Worm (Caenorhabditis elegans): Measurements from ENCODE around the gene Y47D7A.17.

The Y47D7A.17 gene

ce11 chrV:4398884-4399283, 12.7 kb downstream of the Y47D7A.17 start:
- TF ChIP-seq ceh-83 (GFP tag; optimal IDR thresholded peaks at IDR 0.05) (no peak), M03D4.4 (tag; optimal IDR thresholded peaks at IDR 0.05) (no peak), elt-1 (tag; optimal IDR thresholded peaks at IDR 0.05; ENCODE audit: borderline replicate concordance, insufficient read depth) (no peak), elt-3 (tag; optimal IDR thresholded peaks at IDR 0.05) (no peak), ceh-43 (GFP tag; optimal IDR thresholded peaks at IDR 0.05) (no peak), ham-2 (GFP tag; optimal IDR thresholded peaks at IDR 0.05) (no peak), nhr-76 (tag; optimal IDR thresholded peaks at IDR 0.05) (no peak), drap-1 (GFP tag; optimal IDR thresholded peaks at IDR 0.05) (no peak), flh-1 (GFP tag; optimal IDR thresholded peaks at IDR 0.05) (no peak), zip-8 (tag; optimal IDR thresholded peaks at IDR 0.05) (no peak), ceh-39 (tag; optimal IDR thresholded peaks at IDR 0.05) (no peak), tbx-8 (GFP tag; optimal IDR thresholded peaks at IDR 0.05) (no peak)

- TF ChIP-seq elt-1 (tag; optimal IDR thresholded peaks at IDR 0.05; ENCODE audit: borderline replicate concordance, insufficient read depth) (no peak), unc-120 (tag; optimal IDR thresholded peaks at IDR 0.05; ENCODE audit: poor library complexity, severe bottlenecking) (no peak), mab-5 (tag; optimal IDR thresholded peaks at IDR 0.05) (no peak), lin-13 (tag; optimal IDR thresholded peaks at IDR 0.05) (no peak), snpc-4 (tag; optimal IDR thresholded peaks at IDR 0.05) (no peak), blmp-1 (tag; optimal IDR thresholded peaks at IDR 0.05) (no peak), sem-2 (GFP tag; optimal IDR thresholded peaks at IDR 0.05) (no peak), mep-1 (tag; optimal IDR thresholded peaks at IDR 0.05) (no peak), ceh-43 (GFP tag; optimal IDR thresholded peaks at IDR 0.05) (no peak), hlh-1 (tag; optimal IDR thresholded peaks at IDR 0.05) (no peak), tbx-8 (GFP tag; optimal IDR thresholded peaks at IDR 0.05) (no peak), ceh-83 (GFP tag; optimal IDR thresholded peaks at IDR 0.05) (no peak)
Observed at ce11 chrV:4398127-4398526, 13.5 kb downstream of the Y47D7A.17 start.

ce11 chrV:4396257-4396656, 15.4 kb downstream of the Y47D7A.17 start, which contains the start of gene F13A2.3:
Gene F13A2.3 (minus strand): TSS chrV:4396357.
- TF ChIP-seq tbx-8 (GFP tag; optimal IDR thresholded peaks at IDR 0.05) (no peak), bed-3 (GFP tag; optimal IDR thresholded peaks at IDR 0.05) (no peak), M03D4.4 (tag; optimal IDR thresholded peaks at IDR 0.05) (no peak), mls-2 (tag; optimal IDR thresholded peaks at IDR 0.05) (no peak), drap-1 (GFP tag; optimal IDR thresholded peaks at IDR 0.05) (no peak)

ce11 chrV:4387916-4388315, 23.7 kb downstream of the Y47D7A.17 start:
- no peak for TF ChIP-seq mls-2 (tag; optimal IDR thresholded peaks at IDR 0.05)
- no peak for TF ChIP-seq sem-2 (GFP tag; optimal IDR thresholded peaks at IDR 0.05)
- TF ChIP-seq lsy-2 (tag; optimal IDR thresholded peaks at IDR 0.05): peak; percentile 21

ce11 chrV:4387402-4387801, 24.2 kb downstream of the Y47D7A.17 start, which contains the start of gene F13A2.9:
Gene F13A2.9 (minus strand): TSS chrV:4387502.
- no peak for TF ChIP-seq zip-8 (tag; optimal IDR thresholded peaks at IDR 0.05)

ce11 chrV:4386173-4386572, 25.4 kb downstream of the Y47D7A.17 start, which contains the start of gene F13A2.10:
Gene F13A2.10 (minus strand): TSS chrV:4386273.
- TF ChIP-seq elt-3 (tag; optimal IDR thresholded peaks at IDR 0.05) (no peak), mab-5 (tag; optimal IDR thresholded peaks at IDR 0.05) (no peak), ceh-83 (GFP tag; optimal IDR thresholded peaks at IDR 0.05) (no peak), mep-1 (tag; optimal IDR thresholded peaks at IDR 0.05) (no peak), nhr-12 (tag; optimal IDR thresholded peaks at IDR 0.05) (no peak), cnd-1 (tag; optimal IDR thresholded peaks at IDR 0.05) (no peak), sptf-1 (tag; optimal IDR thresholded peaks at IDR 0.05) (no peak), blmp-1 (tag; optimal IDR thresholded peaks at IDR 0.05) (no peak), ces-1 (GFP tag; optimal IDR thresholded peaks at IDR 0.05) (no peak), nhr-28 (tag; optimal IDR thresholded peaks at IDR 0.05) (no peak), zip-8 (tag; optimal IDR thresholded peaks at IDR 0.05) (no peak)

ce11 chrV:4384482-4384881, 27.1 kb downstream of the Y47D7A.17 start, which contains the start of gene F13A2.2:
Gene F13A2.2 (minus strand): TSS chrV:4384582.
- no peak for TF ChIP-seq hlh-1 (tag; optimal IDR thresholded peaks at IDR 0.05)

Data from whole organism, mixed stage, embryonic.